Fruit fly (Drosophila melanogaster) whole organism, embryonic: ENCODE measurements around the gene CG17270.

Experiments used
- CG14667 ChIP-seq: fragments of 200-800 bp; sonication (Bioruptor generic); IDR thresholded peaks from 2 replicates; pipeline ENCODE4 v1.3.6; 2022; ENCODE audit warnings: missing biosample characterization, missing genetic modification characterization
- CG15601 ChIP-seq: fragments of 200-800 bp; sonication (Bioruptor generic); optimal IDR thresholded peaks from 3 replicates; lab custom pipeline; 2019; ENCODE audit warnings: missing biosample characterization, mild to moderate bottlenecking, missing genetic modification characterization, moderate library complexity
- CG31388 ChIP-seq: fragments of 200-800 bp; sonication (Bioruptor generic); optimal IDR thresholded peaks from 2 replicates; lab custom pipeline; 2016; ENCODE audit warnings: missing biosample characterization, missing genetic modification characterization
- Doc3 ChIP-seq: fragments of 200-800 bp; sonication (Bioruptor generic); IDR thresholded peaks from 3 replicates; pipeline ENCODE4 v1.3.6; 2022; ENCODE audit warnings: missing biosample characterization, missing genetic modification characterization; ENCODE audit not compliant: partially characterized antibody
- Dref ChIP-seq: fragments of 200-800 bp; sonication (Bioruptor generic); IDR thresholded peaks from 2 replicates; pipeline ENCODE4 v1.3.6; 2022; ENCODE audit warnings: missing biosample characterization, missing genetic modification characterization
- Drgx ChIP-seq: fragments of 200-800 bp; sonication (Bioruptor generic); IDR thresholded peaks from 2 replicates; pipeline ENCODE4 v1.3.6; 2022; ENCODE audit warnings: missing biosample characterization, missing genetic modification characterization
- Rfx ChIP-seq: fragments of 200-800 bp; sonication (Bioruptor generic); IDR thresholded peaks from 2 replicates; pipeline ENCODE4 v1.3.6; 2022; ENCODE audit warnings: missing biosample characterization, missing genetic modification characterization
- Xrp1 ChIP-seq: fragments of 200-800 bp; sonication (Bioruptor generic); IDR thresholded peaks from 2 replicates; pipeline ENCODE4 v1.3.6; 2022; ENCODE audit warnings: missing biosample characterization, missing genetic modification characterization
- ap ChIP-seq: fragments of 200-800 bp; sonication (Bioruptor generic); IDR thresholded peaks from 2 replicates; pipeline ENCODE4 v1.3.6; 2022; ENCODE audit warnings: missing biosample characterization, missing genetic modification characterization
- corto ChIP-seq: fragments of 200-800 bp; sonication (Bioruptor generic); optimal IDR thresholded peaks from 2 replicates; lab custom pipeline; 2016; ENCODE audit warnings: missing biosample characterization, mild to moderate bottlenecking, missing genetic modification characterization, moderate library complexity
- lilli ChIP-seq: fragments of 200-800 bp; sonication (Bioruptor generic); optimal IDR thresholded peaks from 3 replicates; lab custom pipeline; 2016; ENCODE audit warnings: missing biosample characterization, missing genetic modification characterization
- nom ChIP-seq: fragments of 200-800 bp; sonication (Bioruptor generic); optimal IDR thresholded peaks from 2 replicates; lab custom pipeline; 2017; ENCODE audit warnings: missing biosample characterization, missing genetic modification characterization, mild to moderate bottlenecking, moderate library complexity, missing genetic modification reagents
- pzg ChIP-seq: fragments of 200-800 bp; sonication (Bioruptor generic); optimal IDR thresholded peaks from 3 replicates; lab custom pipeline; 2018; ENCODE audit warnings: missing biosample characterization, mild to moderate bottlenecking, missing genetic modification characterization, moderate library complexity
- rib ChIP-seq: fragments of 200-800 bp; sonication (Bioruptor generic); IDR thresholded peaks from 2 replicates; pipeline ENCODE4 v1.3.6; 2022; ENCODE audit warnings: missing biosample characterization, missing genetic modification characterization
- slp2 ChIP-seq: fragments of 200-800 bp; sonication (Bioruptor generic); optimal IDR thresholded peaks from 2 replicates; lab custom pipeline; 2016; ENCODE audit warnings: missing biosample characterization, missing genetic modification characterization
- twi ChIP-seq: fragments of 200-800 bp; optimal IDR thresholded peaks from 2 replicates; lab custom pipeline; 2019; ENCODE audit warnings: missing biosample characterization, mild to moderate bottlenecking, missing genetic modification characterization, moderate library complexity
- unc-4 ChIP-seq: fragments of 200-800 bp; sonication (Bioruptor generic); IDR thresholded peaks from 2 replicates; pipeline ENCODE4 v1.3.6; 2022; ENCODE audit warnings: missing biosample characterization, missing genetic modification characterization; ENCODE audit not compliant: partially characterized antibody
- zf30C ChIP-seq: fragments of 200-800 bp; sonication (Bioruptor generic); optimal IDR thresholded peaks from 3 replicates; lab custom pipeline; 2018; ENCODE audit warnings: missing biosample characterization, mild to moderate bottlenecking, missing genetic modification characterization
- zfh2 ChIP-seq: fragments of 200-800 bp; sonication (Bioruptor generic); optimal IDR thresholded peaks from 2 replicates; lab custom pipeline; 2016; ENCODE audit warnings: missing biosample characterization, missing genetic modification characterization

The CG17270 gene

dm6 chr3R:20774125-20774524 lies 44.6 kb downstream of the CG17270 start:
- TF ChIP-seq rib (GFP tag; lab: Robert Waterston, UW) (no peak), CG15601 (no peak), lilli (no peak), zfh2 (GFP tag; lab: Kevin White, UChicago) (no peak), CG14667 (GFP tag; lab: Robert Waterston, UW) (no peak), Rfx (GFP tag; lab: Robert Waterston, UW) (no peak), Xrp1 (GFP tag; lab: Robert Waterston, UW) (no peak), pzg (GFP tag; lab: Kevin White, UChicago) (no peak), Dref (GFP tag; lab: Robert Waterston, UW) (no peak), unc-4 (GFP tag; lab: Robert Waterston, UW) (no peak), Doc3 (GFP tag; lab: Robert Waterston, UW) (no peak), ap (no peak)
- TF ChIP-seq, all 482 proteins: peak for 0

- TF ChIP-seq twi (tag; lab: Kevin White, UChicago): peak; percentile 53
- TF ChIP-seq CG31388 (GFP tag; lab: Kevin White, UChicago): no peak
- TF ChIP-seq nom (GFP tag; lab: Kevin White, UChicago): peak; percentile 14
- TF ChIP-seq Drgx (GFP tag; lab: Robert Waterston, UW): peak; percentile 26; the same call in 1 of the 2 replicates
- peak; percentile 19 for TF ChIP-seq zf30C (GFP tag; lab: Kevin White, UChicago)
These were observed 45.6 kb downstream of the CG17270 start for dm6 chr3R:20773174-20773573.

dm6 chr3R:20772543-20772942 lies 46.2 kb downstream of the CG17270 start, which contains the start of gene Takl1:
TSS of gene Takl1 (minus strand) at chr3R:20772601.
- TF ChIP-seq slp2 (GFP tag; lab: Kevin White, UChicago): no peak
- peak; percentile 23 for TF ChIP-seq corto (GFP tag; lab: Kevin White, UChicago)
